Worm (Caenorhabditis elegans) whole organism, late embryonic: Measurements from ENCODE around the gene F55G7.5.

ENCODE experiments used
- C08G9.2 ChIP-seq: sonication (generic microtip); optimal IDR thresholded peaks from 2 replicates; lab custom pipeline; 2016; ENCODE audit warnings: mild to moderate bottlenecking, missing genetic modification characterization, moderate library complexity, missing compliant biosample characterization
- ceh-14 ChIP-seq: sonication (generic microtip); optimal IDR thresholded peaks from 2 replicates; lab custom pipeline; 2016; ENCODE audit warnings: missing genotype, missing genetic modification characterization, missing compliant biosample characterization
- ceh-2 ChIP-seq: sonication (generic microtip); optimal IDR thresholded peaks from 2 replicates; lab custom pipeline; 2016; ENCODE audit warnings: missing genotype, missing genetic modification characterization, missing compliant biosample characterization
- ceh-48 ChIP-seq: sonication (generic microtip); optimal IDR thresholded peaks from 2 replicates; lab custom pipeline; 2016; ENCODE audit warnings: missing genetic modification characterization, inconsistent platforms, missing compliant biosample characterization
- elt-2 ChIP-seq: sonication (generic microtip); optimal IDR thresholded peaks from 2 replicates; lab custom pipeline; 2016; ENCODE audit warnings: missing genetic modification reagents, missing genetic modification characterization, missing compliant biosample characterization
- elt-4 ChIP-seq: sonication (generic microtip); optimal IDR thresholded peaks from 2 replicates; lab custom pipeline; 2016; ENCODE audit warnings: missing genetic modification characterization, missing compliant biosample characterization
- pha-2 ChIP-seq: sonication (generic microtip); optimal IDR thresholded peaks from 2 replicates; lab custom pipeline; 2017; ENCODE audit warnings: mild to moderate bottlenecking, missing genetic modification characterization, missing compliant biosample characterization
- pha-4 ChIP-seq: fragments of 150-350 bp; optimal IDR thresholded peaks from 2 replicates; lab custom pipeline; 2018; ENCODE audit warnings: missing biosample characterization, missing genetic modification reagents, missing genetic modification characterization
- unc-86 ChIP-seq: sonication (generic microtip); optimal IDR thresholded peaks from 2 replicates; lab custom pipeline; 2016; ENCODE audit warnings: missing genetic modification characterization, missing compliant biosample characterization
- ztf-16 ChIP-seq: sonication (generic microtip); optimal IDR thresholded peaks from 2 replicates; lab custom pipeline; 2017; ENCODE audit warnings: missing genetic modification characterization, missing compliant biosample characterization

DNA sequence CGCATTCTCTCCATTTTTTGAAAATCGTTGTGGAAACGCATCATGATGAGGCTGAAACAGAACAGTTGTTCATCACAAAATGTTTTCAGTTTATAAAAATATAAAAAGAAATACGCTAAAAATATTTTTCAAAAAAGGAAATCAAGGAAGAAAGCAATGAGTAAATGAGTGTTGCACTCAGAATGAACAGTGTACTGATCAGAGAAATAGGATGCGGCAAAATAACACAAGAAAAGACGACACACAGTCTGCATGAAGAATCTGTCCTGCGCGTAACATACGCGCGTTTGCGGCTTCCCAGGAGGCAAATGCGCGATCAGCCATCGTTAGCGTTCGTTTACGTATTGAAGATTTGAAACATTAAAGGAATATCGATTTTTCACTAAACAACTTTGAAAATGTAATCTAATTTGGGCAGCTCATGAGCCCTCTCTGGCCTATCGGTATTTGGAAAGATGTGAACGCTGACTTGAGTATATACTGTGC lies 44.9 kb upstream of the F55G7.5 start, which contains the start of gene C49F5.3:
- TF ChIP-seq unc-86 (tag; lab: Kevin White, UChicago) (no peak), pha-2 (no peak), ztf-16 (tag; lab: Kevin White, UChicago) (no peak), elt-2 (no peak), pha-4 (tag; lab: Kevin White, UChicago) (no peak), ceh-2 (tag; lab: Kevin White, UChicago) (no peak), elt-4 (tag; lab: Kevin White, UChicago) (no peak), ceh-48 (tag; lab: Kevin White, UChicago) (no peak), ceh-14 (tag; lab: Kevin White, UChicago) (no peak), C08G9.2 (tag; lab: Kevin White, UChicago) (no peak)
